Worm (Caenorhabditis elegans) whole organism, mixed stage, embryonic: ENCODE data around the gene gst-13.

Source experiments
- M03D4.4 ChIP-seq: sonication (generic microtip); optimal IDR thresholded peaks from 2 replicates; lab custom pipeline; 2017; ENCODE audit warnings: mild to moderate bottlenecking, missing genetic modification characterization, missing compliant biosample characterization
- bed-3 ChIP-seq: fragments of 200-800 bp; sonication (Bioruptor generic); optimal IDR thresholded peaks from 3 replicates; lab custom pipeline; 2018; ENCODE audit warnings: mild to moderate bottlenecking, missing genetic modification characterization, moderate library complexity, missing compliant biosample characterization
- blmp-1 ChIP-seq: fragments of 150-350 bp; optimal IDR thresholded peaks from 2 replicates; lab custom pipeline; 2014; ENCODE audit warnings: missing biosample characterization, missing genetic modification characterization
- ceh-39 ChIP-seq: fragments of 150-350 bp; optimal IDR thresholded peaks from 2 replicates; lab custom pipeline; 2014; ENCODE audit warnings: missing biosample characterization, missing genetic modification characterization
- ceh-43 ChIP-seq: fragments of 200-800 bp; sonication (Bioruptor generic); optimal IDR thresholded peaks from 2 replicates; lab custom pipeline; 2018; ENCODE audit warnings: mild to moderate bottlenecking, missing genetic modification characterization, moderate library complexity, missing compliant biosample characterization
- ceh-83 ChIP-seq: fragments of 200-800 bp; sonication (Bioruptor generic); optimal IDR thresholded peaks from 2 replicates; lab custom pipeline; 2018; ENCODE audit warnings: mild to moderate bottlenecking, missing genetic modification characterization, missing compliant biosample characterization
- cnd-1 ChIP-seq: fragments of 200-800 bp; sonication (Bioruptor generic); optimal IDR thresholded peaks from 2 replicates; lab custom pipeline; 2018; ENCODE audit warnings: mild to moderate bottlenecking, missing genetic modification characterization, missing compliant biosample characterization
- drap-1 ChIP-seq: fragments of 200-800 bp; sonication (Bioruptor generic); optimal IDR thresholded peaks from 3 replicates; lab custom pipeline; 2018; ENCODE audit warnings: mild to moderate bottlenecking, missing genetic modification characterization, missing compliant biosample characterization
- elt-1 ChIP-seq: sonication (generic microtip); optimal IDR thresholded peaks from 2 replicates; lab custom pipeline; 2017; ENCODE audit warnings: missing genetic modification characterization, mild to moderate bottlenecking, missing compliant biosample characterization, antibody characterized with exemption, moderate library complexity, borderline replicate concordance; ENCODE audit not compliant: insufficient read depth
- flh-1 ChIP-seq: fragments of 200-800 bp; sonication (Bioruptor generic); optimal IDR thresholded peaks from 2 replicates; lab custom pipeline; 2018; ENCODE audit warnings: mild to moderate bottlenecking, missing genetic modification characterization, moderate library complexity, missing compliant biosample characterization
- ham-2 ChIP-seq: fragments of 200-800 bp; sonication (Bioruptor generic); optimal IDR thresholded peaks from 2 replicates; lab custom pipeline; 2018; ENCODE audit warnings: mild to moderate bottlenecking, missing genetic modification characterization, missing compliant biosample characterization
- hlh-1 ChIP-seq: fragments of 150-350 bp; optimal IDR thresholded peaks from 2 replicates; lab custom pipeline; 2014; ENCODE audit warnings: missing biosample characterization, missing genetic modification reagents, missing genetic modification characterization
- lin-13 ChIP-seq: fragments of 150-350 bp; optimal IDR thresholded peaks from 2 replicates; lab custom pipeline; 2014; ENCODE audit warnings: missing biosample characterization, missing genetic modification characterization
- lin-32 ChIP-seq: fragments of 200-800 bp; sonication (Bioruptor generic); optimal IDR thresholded peaks from 2 replicates; lab custom pipeline; 2018; ENCODE audit warnings: mild to moderate bottlenecking, missing genetic modification characterization, missing compliant biosample characterization
- lsy-2 ChIP-seq: fragments of 150-350 bp; optimal IDR thresholded peaks from 2 replicates; lab custom pipeline; 2014; ENCODE audit warnings: missing biosample characterization, missing genetic modification characterization
- mab-5 ChIP-seq: fragments of 150-350 bp; optimal IDR thresholded peaks from 2 replicates; lab custom pipeline; 2014; ENCODE audit warnings: missing biosample characterization, missing genetic modification characterization
- mls-2 ChIP-seq: sonication (generic microtip); optimal IDR thresholded peaks from 2 replicates; lab custom pipeline; 2016; ENCODE audit warnings: mild to moderate bottlenecking, missing genetic modification characterization, moderate library complexity, missing compliant biosample characterization
- nhr-12 ChIP-seq: fragments of 150-350 bp; optimal IDR thresholded peaks from 2 replicates; lab custom pipeline; 2014; ENCODE audit warnings: missing biosample characterization, missing genetic modification characterization
- nhr-2 ChIP-seq: fragments of 150-350 bp; optimal IDR thresholded peaks from 2 replicates; lab custom pipeline; 2014; ENCODE audit warnings: missing biosample characterization, missing genetic modification characterization
- nhr-28 ChIP-seq: fragments of 150-350 bp; optimal IDR thresholded peaks from 2 replicates; lab custom pipeline; 2014; ENCODE audit warnings: missing biosample characterization, missing genetic modification characterization
- nhr-76 ChIP-seq: sonication (generic microtip); optimal IDR thresholded peaks from 2 replicates; lab custom pipeline; 2017; ENCODE audit warnings: missing biosample characterization, missing genetic modification characterization
- pha-4 ChIP-seq: fragments of 150-350 bp; optimal IDR thresholded peaks from 2 replicates; lab custom pipeline; 2018; ENCODE audit warnings: missing biosample characterization, missing genetic modification reagents, missing genetic modification characterization
- sem-2 ChIP-seq: fragments of 200-800 bp; sonication (Bioruptor generic); optimal IDR thresholded peaks from 2 replicates; lab custom pipeline; 2018; ENCODE audit warnings: mild to moderate bottlenecking, missing genetic modification characterization, missing compliant biosample characterization
- snpc-4 ChIP-seq: fragments of 150-350 bp; optimal IDR thresholded peaks from 2 replicates; lab custom pipeline; 2014; ENCODE audit warnings: missing biosample characterization, missing genetic modification characterization
- tbx-8 ChIP-seq: fragments of 200-800 bp; sonication (Bioruptor generic); optimal IDR thresholded peaks from 2 replicates; lab custom pipeline; 2018; ENCODE audit warnings: mild to moderate bottlenecking, missing genetic modification characterization, moderate library complexity, missing compliant biosample characterization
- unc-120 ChIP-seq: sonication (generic microtip); optimal IDR thresholded peaks from 2 replicates; lab custom pipeline; 2017; ENCODE audit warnings: missing genetic modification characterization, missing compliant biosample characterization; ENCODE audit not compliant: poor library complexity, severe bottlenecking
- unc-39 ChIP-seq: fragments of 150-350 bp; optimal IDR thresholded peaks from 2 replicates; lab custom pipeline; 2014; ENCODE audit warnings: missing biosample characterization, missing genetic modification characterization
- unc-62 ChIP-seq: fragments of 150-350 bp; optimal IDR thresholded peaks from 2 replicates; lab custom pipeline; 2014; ENCODE audit warnings: missing biosample characterization, missing genetic modification reagents, missing genetic modification characterization
- zip-8 ChIP-seq: fragments of 150-350 bp; optimal IDR thresholded peaks from 2 replicates; lab custom pipeline; 2014; ENCODE audit warnings: missing biosample characterization, missing genetic modification characterization

The gst-13 gene

ce11 chrII:9196325-9196724 lies 34.9 kb upstream of the gst-13 start:
- TF ChIP-seq cnd-1 (tag; lab: Kevin White, UChicago) (no peak), flh-1 (GFP tag; lab: Kevin White, UChicago) (no peak), ham-2 (no peak), snpc-4 (tag; lab: Kevin White, UChicago) (no peak), unc-39 (tag; lab: Kevin White, UChicago) (no peak), elt-1 (no peak), ceh-43 (no peak), lsy-2 (tag; lab: Kevin White, UChicago) (no peak), unc-120 (tag; lab: Kevin White, UChicago) (no peak), ceh-39 (tag; lab: Kevin White, UChicago) (no peak), drap-1 (no peak), pha-4 (tag; lab: Kevin White, UChicago) (no peak)

ce11 chrII:9197212-9197611 lies 34.0 kb upstream of the gst-13 start, which contains the start of gene let-23:
let-23 (plus strand) TSS chrII:9197512.
- no peak for TF ChIP-seq snpc-4 (tag; lab: Kevin White, UChicago)
- no peak for TF ChIP-seq blmp-1 (tag; lab: Kevin White, UChicago)
- TF ChIP-seq, all 35 proteins: peak for 0

- TF ChIP-seq M03D4.4 (tag; lab: Kevin White, UChicago) (no peak), ceh-83 (GFP tag; lab: Kevin White, UChicago) (no peak), sem-2 (GFP tag; lab: Kevin White, UChicago) (no peak)
Observed at ce11 chrII:9210076-9210475, 21.2 kb upstream of the gst-13 start, which contains the start of gene ZK1067.4. ZK1067.4 (plus strand) TSS chrII:9210376.

- TF ChIP-seq unc-120 (tag; lab: Kevin White, UChicago): no peak
- TF ChIP-seq nhr-2 (tag; lab: Kevin White, UChicago): no peak
- no peak for TF ChIP-seq ham-2
- no peak for TF ChIP-seq zip-8 (tag; lab: Kevin White, UChicago)
- no peak for TF ChIP-seq mls-2
- TF ChIP-seq drap-1: no peak
- no peak for TF ChIP-seq nhr-76 (tag; lab: Kevin White, UChicago)
- TF ChIP-seq hlh-1 (tag; lab: Kevin White, UChicago): no peak
- TF ChIP-seq M03D4.4 (tag; lab: Kevin White, UChicago): no peak
- no peak for TF ChIP-seq pha-4 (tag; lab: Kevin White, UChicago)
- no peak for TF ChIP-seq flh-1 (GFP tag; lab: Kevin White, UChicago)
- TF ChIP-seq nhr-12 (tag; lab: Kevin White, UChicago): no peak
- no peak for TF ChIP-seq mab-5 (tag; lab: Kevin White, UChicago)
- TF ChIP-seq bed-3 (GFP tag; lab: Kevin White, UChicago): no peak
- TF ChIP-seq lin-32 (GFP tag; lab: Kevin White, UChicago): no peak
- TF ChIP-seq lsy-2 (tag; lab: Kevin White, UChicago): no peak
- no peak for TF ChIP-seq unc-62 (GFP tag; lab: Kevin White, UChicago)
Observed at ce11 chrII:9211684-9212083, 19.6 kb upstream of the gst-13 start.

- no peak for TF ChIP-seq ceh-83 (GFP tag; lab: Kevin White, UChicago)
- TF ChIP-seq flh-1 (GFP tag; lab: Kevin White, UChicago): no peak
- no peak for TF ChIP-seq lin-13
- no peak for TF ChIP-seq tbx-8 (GFP tag; lab: Kevin White, UChicago)
- TF ChIP-seq ceh-43: no peak
Observed at ce11 chrII:9213055-9213708, 18.1 kb upstream of the gst-13 start, which contains the start of gene znfx-1. znfx-1 (plus strand) TSS chrII:9213658.

- no peak for TF ChIP-seq elt-1
- TF ChIP-seq nhr-28 (tag; lab: Kevin White, UChicago): no peak
Observed at ce11 chrII:9222969-9223368, 8.3 kb upstream of the gst-13 start, which contains the start of gene ZK1067.3. ZK1067.3 (plus strand) TSS chrII:9223269.
